Worm (Caenorhabditis elegans): ENCODE data around the gene cox-5A.

ce11 chrIII:12894207-12894606, 11.1 kb upstream of the cox-5A start:
- no peak for TF ChIP-seq him-1 (tag; optimal IDR thresholded peaks at IDR 0.05)
- no peak for TF ChIP-seq W03F9.2 (tag; optimal IDR thresholded peaks at IDR 0.05)

Data from whole organism, L4/young adult.